Worm (Caenorhabditis elegans) whole organism, L3 larva: ENCODE results near the gene C28H8.8.

Source experiments
- pqm-1 ChIP-seq: fragments of 150-350 bp; optimal IDR thresholded peaks from 2 replicates; lab custom pipeline; 2017; ENCODE audit warnings: missing biosample characterization, missing genetic modification characterization, inconsistent platforms
- skn-1 ChIP-seq: fragments of 150-350 bp; optimal IDR thresholded peaks from 2 replicates; lab custom pipeline; 2014; ENCODE audit warnings: missing biosample characterization, missing genetic modification characterization
- snpc-4 ChIP-seq: fragments of 150-350 bp; optimal IDR thresholded peaks from 2 replicates; lab custom pipeline; 2014; ENCODE audit warnings: missing biosample characterization, missing genetic modification characterization
- unc-62 ChIP-seq: fragments of 150-350 bp; sonication (generic microtip); optimal IDR thresholded peaks from 4 replicates; lab custom pipeline; 2014; ENCODE audit warnings: missing biosample characterization, missing genetic modification reagents, missing genetic modification characterization

- TF ChIP-seq skn-1 (tag; lab: Kevin White, UChicago), result no peak
- TF ChIP-seq snpc-4 (tag; lab: Kevin White, UChicago), result no peak
- TF ChIP-seq unc-62 (GFP tag; lab: Kevin White, UChicago), result no peak
- TF ChIP-seq pqm-1 (tag; lab: Kevin White, UChicago), result no peak
These were observed 13.7 kb downstream of the C28H8.8 start for ce11 chrIII:5874664-5875417.
